Fruit fly (Drosophila melanogaster) whole organism, wandering third instar larva: ENCODE data around the gene CG15142.

Experiments
- fru ChIP-seq: fragments of 200-800 bp; sonication (Bioruptor generic); optimal IDR thresholded peaks from 3 replicates; lab custom pipeline; 2016; ENCODE audit warnings: missing biosample characterization, mild to moderate bottlenecking, missing genetic modification characterization
- sage ChIP-seq: fragments of 200-800 bp; sonication (Bioruptor generic); optimal IDR thresholded peaks from 2 replicates; lab custom pipeline; 2016; ENCODE audit warnings: missing biosample characterization, mild to moderate bottlenecking, missing genetic modification characterization

dm6 chr2L:17532134-17532533 is 33.5 kb upstream of the CG15142 start, which contains the start of gene CG15145:
- no peak for TF ChIP-seq sage (GFP tag; lab: Kevin White, UChicago)
- TF ChIP-seq fru, result no peak
